Worm (Caenorhabditis elegans): ENCODE results near the gene K06H6.1.

DNA sequence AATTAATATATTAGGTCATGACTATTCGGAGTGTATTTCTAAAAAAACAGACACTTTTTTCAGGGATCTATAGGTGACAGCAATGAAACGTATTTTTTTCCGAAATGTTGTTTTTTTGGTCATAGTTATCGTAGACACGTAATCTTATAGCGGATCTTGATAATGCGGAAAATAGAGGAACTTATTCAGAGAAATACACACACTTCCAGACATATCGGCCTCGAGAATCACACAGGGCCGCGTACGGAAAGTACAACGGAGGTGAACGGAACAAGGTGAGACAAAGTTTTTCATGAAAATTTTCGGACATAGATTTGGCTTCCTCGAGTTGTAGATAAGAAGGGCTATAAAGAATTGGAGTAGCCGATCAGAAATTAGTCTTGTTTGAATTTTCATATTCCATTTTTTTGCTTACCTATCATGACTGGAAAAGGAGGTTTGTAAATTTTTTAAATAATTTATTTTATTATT, 48.8 kb upstream of the K06H6.1 start, which contains the start of gene nhr-155:
- TF ChIP-seq attf-3 (GFP tag; conservative IDR thresholded peaks at IDR 0.05) = no peak
- TF ChIP-seq Y67H2A.10 (GFP tag; conservative IDR thresholded peaks at IDR 0.05) = no peak
- TF ChIP-seq Y53F4B.3 (GFP tag; IDR thresholded peaks at IDR 0.05) = no peak
- TF ChIP-seq snpc-4 (GFP tag; optimal IDR thresholded peaks at IDR 0.05) = no peak
- no peak for TF ChIP-seq snpc-4 (tag; optimal IDR thresholded peaks at IDR 0.05)
- no peak for TF ChIP-seq lin-40 (tag; optimal IDR thresholded peaks at IDR 0.05)
- no peak for TF ChIP-seq ztf-22 (GFP tag; optimal IDR thresholded peaks at IDR 0.05)
- TF ChIP-seq unc-62 (GFP tag; optimal IDR thresholded peaks at IDR 0.05) = no peak
- no peak for TF ChIP-seq efl-1 (GFP tag; optimal IDR thresholded peaks at IDR 0.05)
- TF ChIP-seq B0261.1 (tag; optimal IDR thresholded peaks at IDR 0.05) = no peak
- no peak for TF ChIP-seq nhr-179 (tag; optimal IDR thresholded peaks at IDR 0.05)
- no peak for TF ChIP-seq ama-1 (optimal IDR thresholded peaks at IDR 0.05)
- no peak for TF ChIP-seq ama-1 (GFP tag; optimal IDR thresholded peaks at IDR 0.05)

All from whole organism, young adult.